Worm (Caenorhabditis elegans): ENCODE measurements around the gene abl-1.

DNA sequence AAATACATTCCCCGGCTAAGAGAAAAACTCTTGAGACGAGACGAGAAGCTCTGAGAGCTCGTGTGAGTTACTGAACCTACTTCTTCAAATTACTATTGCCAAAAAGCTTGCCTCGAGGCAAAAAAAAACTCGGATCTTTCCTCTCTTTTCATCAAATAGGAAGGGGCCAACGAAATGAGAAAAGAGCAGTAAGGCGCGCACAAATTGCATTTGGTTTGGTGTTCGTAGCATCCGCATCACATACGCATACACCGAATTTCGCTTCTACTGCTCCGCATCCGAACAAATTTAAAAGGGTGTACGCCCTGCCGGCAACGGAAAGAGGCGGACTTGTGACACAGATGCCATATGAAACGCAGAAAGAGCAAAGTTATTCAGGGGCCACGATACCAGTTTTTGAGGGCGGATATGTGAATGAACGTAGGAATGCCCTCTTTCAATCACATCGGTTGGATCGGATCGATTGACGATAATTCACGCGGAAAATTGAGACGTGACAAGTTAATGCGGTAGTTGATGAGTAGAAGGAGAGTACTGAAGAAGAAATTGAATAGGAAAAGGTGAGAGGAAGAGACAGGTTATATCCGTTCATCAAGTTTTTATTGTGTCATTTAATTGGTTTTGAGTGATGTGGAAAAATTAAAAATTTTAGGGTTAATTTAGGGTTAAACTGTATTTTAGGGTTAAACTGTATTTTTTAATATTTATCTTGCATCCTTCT is 29.1 kb downstream of the abl-1 start:
- TF ChIP-seq sea-2 (GFP tag; IDR thresholded peaks at IDR 0.05) (no peak), nfyb-1 (GFP tag; IDR thresholded peaks at IDR 0.05) (no peak), lin-35 (GFP tag; optimal IDR thresholded peaks at IDR 0.05) (no peak), hsf-1 (GFP tag; IDR thresholded peaks at IDR 0.05) (no peak)
